Worm (Caenorhabditis elegans): Measurements from ENCODE around the gene C02F5.14.

DNA sequence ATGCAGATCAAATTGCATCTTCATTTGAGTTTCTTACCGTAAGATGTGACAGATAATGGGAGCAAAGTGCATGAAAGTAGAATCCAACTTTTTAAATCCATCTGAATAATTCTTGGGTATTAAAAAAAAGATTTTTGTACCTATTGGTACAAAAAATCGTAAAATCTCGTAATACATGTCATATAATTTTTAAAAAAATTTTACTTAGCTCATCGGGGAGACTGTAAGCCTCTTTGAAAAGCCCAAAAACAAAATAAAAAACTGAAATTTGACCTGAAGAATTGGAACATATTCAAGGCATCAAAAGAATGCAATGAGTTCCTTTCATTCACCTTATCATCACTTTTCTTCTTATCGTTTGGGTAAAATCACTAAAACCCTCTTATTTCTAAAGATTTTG is 40.6 kb upstream of the C02F5.14 start, which contains the start of gene clec-160:
- TF ChIP-seq nhr-10 (tag; optimal IDR thresholded peaks at IDR 0.05) (no peak), nhr-129 (tag; optimal IDR thresholded peaks at IDR 0.05) (no peak), nhr-25 (tag; optimal IDR thresholded peaks at IDR 0.05) (no peak), ama-1 (optimal IDR thresholded peaks at IDR 0.05) (no peak), skn-1 (tag; optimal IDR thresholded peaks at IDR 0.05) (no peak), ztf-4 (tag; optimal IDR thresholded peaks at IDR 0.05) (no peak), unc-39 (tag; optimal IDR thresholded peaks at IDR 0.05) (no peak)
